Fruit fly (Drosophila melanogaster) whole organism, embryonic: Measurements from ENCODE around the gene CG42784.

Source experiments
- Bgb ChIP-seq: fragments of 200-800 bp; sonication (Bioruptor generic); IDR thresholded peaks from 2 replicates; pipeline ENCODE4 v1.3.6; 2022; ENCODE audit warnings: missing biosample characterization, missing genetic modification characterization; ENCODE audit not compliant: partially characterized antibody
- Blimp-1 ChIP-seq: fragments of 200-800 bp; sonication (Bioruptor generic); optimal IDR thresholded peaks from 3 replicates; lab custom pipeline; 2018; ENCODE audit warnings: missing biosample characterization, missing genetic modification characterization, mild to moderate bottlenecking, moderate library complexity, missing genetic modification reagents
- CG10209 ChIP-seq: fragments of 200-800 bp; sonication (Bioruptor generic); optimal IDR thresholded peaks from 3 replicates; lab custom pipeline; 2017; ENCODE audit warnings: missing biosample characterization, mild to moderate bottlenecking, missing genetic modification characterization, missing genetic modification reagents
- CG10431 ChIP-seq: fragments of 200-800 bp; sonication (Bioruptor generic); optimal IDR thresholded peaks from 3 replicates; lab custom pipeline; 2018; ENCODE audit warnings: missing biosample characterization, mild to moderate bottlenecking, missing genetic modification characterization
- CG10959 ChIP-seq: fragments of 200-800 bp; sonication (Bioruptor generic); IDR thresholded peaks from 2 replicates; pipeline ENCODE4 v1.3.6; 2022; ENCODE audit warnings: missing biosample characterization, missing genetic modification characterization
- CG11398 ChIP-seq: fragments of 200-800 bp; sonication (Bioruptor generic); optimal IDR thresholded peaks from 2 replicates; lab custom pipeline; 2016; ENCODE audit warnings: missing biosample characterization, missing genetic modification characterization
- CG12236 ChIP-seq: fragments of 200-800 bp; sonication (Bioruptor generic); optimal IDR thresholded peaks from 2 replicates; lab custom pipeline; 2016; ENCODE audit warnings: missing biosample characterization, missing genetic modification characterization
- CG12299 ChIP-seq: fragments of 200-800 bp; sonication (Bioruptor generic); optimal IDR thresholded peaks from 2 replicates; lab custom pipeline; 2018; ENCODE audit warnings: missing biosample characterization, mild to moderate bottlenecking, missing genetic modification characterization
- CG1233 ChIP-seq: fragments of 200-800 bp; sonication (Bioruptor generic); optimal IDR thresholded peaks from 4 replicates; lab custom pipeline; 2018; ENCODE audit warnings: missing biosample characterization, mild to moderate bottlenecking, missing genetic modification characterization
- CG13624 ChIP-seq: fragments of 200-800 bp; sonication (Bioruptor generic); optimal IDR thresholded peaks from 2 replicates; lab custom pipeline; 2016; ENCODE audit warnings: missing biosample characterization, missing genetic modification characterization
- CG14014 ChIP-seq: fragments of 200-800 bp; sonication (Bioruptor generic); IDR thresholded peaks from 2 replicates; pipeline ENCODE4 v1.3.6; 2022; ENCODE audit warnings: missing biosample characterization, missing genetic modification characterization
- CG15073 ChIP-seq: fragments of 200-800 bp; sonication (Bioruptor generic); optimal IDR thresholded peaks from 2 replicates; lab custom pipeline; 2016; ENCODE audit warnings: missing biosample characterization, missing genetic modification characterization
- CG15269 ChIP-seq: fragments of 200-800 bp; sonication (Bioruptor generic); optimal IDR thresholded peaks from 2 replicates; lab custom pipeline; 2018; ENCODE audit warnings: missing biosample characterization, mild to moderate bottlenecking, missing genetic modification characterization, moderate library complexity
- CG15696 ChIP-seq: fragments of 200-800 bp; sonication (Bioruptor generic); optimal IDR thresholded peaks from 2 replicates; lab custom pipeline; 2019; ENCODE audit warnings: missing biosample characterization, mild to moderate bottlenecking, missing genetic modification characterization, moderate library complexity
- CG1603 ChIP-seq: fragments of 200-800 bp; sonication (Bioruptor generic); optimal IDR thresholded peaks from 2 replicates; lab custom pipeline; 2019; ENCODE audit warnings: missing biosample characterization, mild to moderate bottlenecking, missing genetic modification characterization, moderate library complexity
- CG17186 ChIP-seq: fragments of 200-800 bp; sonication (Bioruptor generic); optimal IDR thresholded peaks from 3 replicates; lab custom pipeline; 2017; ENCODE audit warnings: missing biosample characterization, missing genetic modification reagents, missing genetic modification characterization
- CG2129 ChIP-seq: fragments of 200-800 bp; sonication (Bioruptor generic); IDR thresholded peaks from 2 replicates; pipeline ENCODE4 v1.3.6; 2022; ENCODE audit warnings: missing biosample characterization, missing genetic modification characterization; ENCODE audit not compliant: partially characterized antibody
- CG31441 ChIP-seq: fragments of 200-800 bp; sonication (Bioruptor generic); IDR thresholded peaks from 2 replicates; pipeline ENCODE4 v1.3.6; 2022; ENCODE audit warnings: missing biosample characterization, missing genetic modification characterization
- CG34376 ChIP-seq: fragments of 200-800 bp; sonication (Bioruptor generic); optimal IDR thresholded peaks from 2 replicates; lab custom pipeline; 2018; ENCODE audit warnings: missing biosample characterization, mild to moderate bottlenecking, missing genetic modification characterization
- CG3995 ChIP-seq: fragments of 200-800 bp; sonication (Bioruptor generic); optimal IDR thresholded peaks from 3 replicates; lab custom pipeline; 2016; ENCODE audit warnings: missing biosample characterization, missing genetic modification characterization
- CG6791 ChIP-seq: fragments of 200-800 bp; sonication (Bioruptor generic); IDR thresholded peaks from 3 replicates; pipeline ENCODE4 v1.3.6; 2022; ENCODE audit warnings: missing biosample characterization, missing genetic modification characterization; ENCODE audit not compliant: partially characterized antibody
- CG7271 ChIP-seq: fragments of 200-800 bp; sonication (Bioruptor generic); optimal IDR thresholded peaks from 2 replicates; lab custom pipeline; 2018; ENCODE audit warnings: missing biosample characterization, mild to moderate bottlenecking, missing genetic modification characterization, moderate library complexity
- CG7786 ChIP-seq: fragments of 200-800 bp; sonication (Bioruptor generic); optimal IDR thresholded peaks from 2 replicates; lab custom pipeline; 2016; ENCODE audit warnings: missing biosample characterization, missing genetic modification characterization
- CG7928 ChIP-seq: fragments of 200-800 bp; sonication (Bioruptor generic); optimal IDR thresholded peaks from 2 replicates; lab custom pipeline; 2017; ENCODE audit warnings: missing biosample characterization, mild to moderate bottlenecking, missing genetic modification characterization
- CG7963 ChIP-seq: fragments of 200-800 bp; sonication (Bioruptor generic); IDR thresholded peaks from 3 replicates; pipeline ENCODE4 v1.3.6; 2022; ENCODE audit warnings: missing biosample characterization, missing genetic modification characterization; ENCODE audit not compliant: partially characterized antibody
- CG9797 ChIP-seq: fragments of 200-800 bp; sonication (Bioruptor generic); optimal IDR thresholded peaks from 3 replicates; lab custom pipeline; 2018; ENCODE audit warnings: missing biosample characterization, mild to moderate bottlenecking, missing genetic modification characterization
- CG9817 ChIP-seq: fragments of 200-800 bp; sonication (Bioruptor generic); optimal IDR thresholded peaks from 2 replicates; lab custom pipeline; 2018; ENCODE audit warnings: missing biosample characterization, mild to moderate bottlenecking, missing genetic modification characterization, moderate library complexity
- Dref ChIP-seq: fragments of 200-800 bp; sonication (Bioruptor generic); IDR thresholded peaks from 2 replicates; pipeline ENCODE4 v1.3.6; 2022; ENCODE audit warnings: missing biosample characterization, missing genetic modification characterization
- E2f1 ChIP-seq: fragments of 200-800 bp; sonication (Bioruptor generic); IDR thresholded peaks from 2 replicates; pipeline ENCODE4 v1.3.6; 2022; ENCODE audit warnings: missing biosample characterization, missing genetic modification characterization
- Jarid2 ChIP-seq: fragments of 200-800 bp; sonication (Bioruptor generic); optimal IDR thresholded peaks from 3 replicates; lab custom pipeline; 2017; ENCODE audit warnings: mild to moderate bottlenecking, missing biosample characterization, missing genetic modification reagents, missing genetic modification characterization
- Lim3 ChIP-seq: fragments of 200-800 bp; sonication (Bioruptor generic); IDR thresholded peaks from 2 replicates; pipeline ENCODE4 v1.3.6; 2022; ENCODE audit warnings: missing biosample characterization, missing genetic modification characterization
- MBD-R2 ChIP-seq: fragments of 200-800 bp; sonication (Bioruptor generic); IDR thresholded peaks from 2 replicates; pipeline ENCODE4 v1.3.6; 2022; ENCODE audit warnings: missing biosample characterization, missing genetic modification characterization
- Opbp ChIP-seq: fragments of 200-800 bp; sonication (Bioruptor generic); IDR thresholded peaks from 3 replicates; pipeline ENCODE4 v1.3.6; 2022; ENCODE audit warnings: missing biosample characterization, missing genetic modification characterization; ENCODE audit not compliant: partially characterized antibody
- Ptx1 ChIP-seq: fragments of 200-800 bp; sonication (Bioruptor generic); IDR thresholded peaks from 2 replicates; pipeline ENCODE4 v1.3.6; 2022; ENCODE audit warnings: missing biosample characterization, missing genetic modification characterization
- Sin3A ChIP-seq: fragments of >200 bp; optimal IDR thresholded peaks from 2 replicates; lab custom pipeline; 2018
- TFAM ChIP-seq: fragments of 200-800 bp; sonication (Bioruptor generic); optimal IDR thresholded peaks from 2 replicates; lab custom pipeline; 2017; ENCODE audit warnings: missing biosample characterization, missing genetic modification characterization, inconsistent platforms
- abd-A ChIP-seq: fragments of 200-800 bp; sonication (Bioruptor generic); optimal IDR thresholded peaks from 3 replicates; lab custom pipeline; 2019; ENCODE audit warnings: missing biosample characterization, mild to moderate bottlenecking, missing genetic modification characterization, moderate library complexity
- bowl ChIP-seq: fragments of 200-800 bp; sonication (Bioruptor generic); IDR thresholded peaks from 2 replicates; pipeline ENCODE4 v1.3.6; 2022; ENCODE audit warnings: missing biosample characterization, missing genetic modification characterization
- chinmo ChIP-seq: fragments of 200-800 bp; sonication (Bioruptor generic); IDR thresholded peaks from 4 replicates; pipeline ENCODE4 v1.3.6; 2022; ENCODE audit warnings: missing biosample characterization, missing genetic modification characterization; ENCODE audit not compliant: partially characterized antibody
- dmrt99B ChIP-seq: fragments of 200-800 bp; sonication (Bioruptor generic); optimal IDR thresholded peaks from 2 replicates; lab custom pipeline; 2018; ENCODE audit warnings: missing biosample characterization, mild to moderate bottlenecking, missing genetic modification characterization, moderate library complexity
- gce ChIP-seq: fragments of 200-800 bp; sonication (Bioruptor generic); IDR thresholded peaks from 3 replicates; pipeline ENCODE4 v1.3.6; 2022; ENCODE audit warnings: missing biosample characterization, missing genetic modification characterization
- kni ChIP-seq: fragments of 200-800 bp; sonication (Bioruptor generic); optimal IDR thresholded peaks from 3 replicates; lab custom pipeline; 2017; ENCODE audit warnings: mild to moderate bottlenecking, missing biosample characterization, missing genetic modification reagents, missing genetic modification characterization
- lola ChIP-seq, 3 experiments: fragments of >200 bp in 2 of 3; fragments of 200-800 bp in 1 of 3; sonication (Bioruptor generic) in 1 of 3; optimal IDR thresholded peaks; 2 replicates each; lab custom pipeline; 2017 to 2019; ENCODE audit warnings: missing biosample characterization in 3 of 3, missing genetic modification characterization in 3 of 3, mild to moderate bottlenecking in 1 of 3, moderate library complexity in 1 of 3
- nerfin-2 ChIP-seq: fragments of 200-800 bp; sonication (Bioruptor generic); IDR thresholded peaks from 2 replicates; pipeline ENCODE4 v1.3.6; 2022; ENCODE audit warnings: missing biosample characterization, missing genetic modification characterization; ENCODE audit not compliant: partially characterized antibody
- prd ChIP-seq, 3 experiments: fragments of >200 bp in 2 of 3; fragments of 200-800 bp in 1 of 3; sonication (Bioruptor generic) in 1 of 3; optimal IDR thresholded peaks in 2 of 3; IDR thresholded peaks in 1 of 3; 2 replicates in 2 of 3; 3 replicates in 1 of 3; pipeline versions ENCODE4 v1.3.6 to Lab custom; 2017 to 2022; ENCODE audit warnings: missing biosample characterization in 1 of 3, missing genetic modification characterization in 1 of 3
- seq ChIP-seq: fragments of 200-800 bp; sonication (Bioruptor generic); IDR thresholded peaks from 2 replicates; pipeline ENCODE4 v1.3.6; 2022; ENCODE audit warnings: missing biosample characterization, missing genetic modification characterization
- unc-4 ChIP-seq: fragments of 200-800 bp; sonication (Bioruptor generic); IDR thresholded peaks from 2 replicates; pipeline ENCODE4 v1.3.6; 2022; ENCODE audit warnings: missing biosample characterization, missing genetic modification characterization; ENCODE audit not compliant: partially characterized antibody
- zen ChIP-seq: fragments of 200-800 bp; sonication (Bioruptor generic); optimal IDR thresholded peaks from 3 replicates; lab custom pipeline; 2018; ENCODE audit warnings: missing biosample characterization, mild to moderate bottlenecking, missing genetic modification characterization, moderate library complexity

The CG42784 gene

dm6 chr2L:13398614-13399161 is 16.5 kb upstream of the CG42784 start, which contains the start of the genes CG10859 and CG7110 (continued):
- TF ChIP-seq Ptx1 (GFP tag; lab: Robert Waterston, UW) (no peak), nerfin-2 (GFP tag; lab: Robert Waterston, UW) (no peak), CG10209 (GFP tag; lab: Kevin White, UChicago) (peak; percentile 41), CG9817 (tag; lab: Kevin White, UChicago) (peak; percentile 24), CG7963 (no peak), CG7271 (tag; lab: Kevin White, UChicago) (peak; percentile 46), prd (optimal IDR thresholded peaks at IDR 0.05; lab: Kevin White, UChicago) (no peak), prd (GFP tag; IDR thresholded peaks at IDR 0.05; lab: Robert Waterston, UW) (no peak), CG14014 (GFP tag; lab: Robert Waterston, UW) (peak; percentile 26; the same call in 1 of the 2 replicates), CG10959 (GFP tag; lab: Robert Waterston, UW) (no peak), chinmo (no peak), CG10431 (GFP tag; lab: Kevin White, UChicago) (peak; percentile 5), Jarid2 (GFP tag; lab: Kevin White, UChicago) (peak; percentile 16), CG13624 (GFP tag; lab: Kevin White, UChicago) (peak; percentile 7), CG15269 (peak; percentile 33), bowl (GFP tag; lab: Robert Waterston, UW) (no peak), CG7928 (GFP tag; lab: Kevin White, UChicago) (no peak), CG12299 (tag; lab: Kevin White, UChicago) (peak; percentile 45), Opbp (GFP tag; lab: Robert Waterston, UW) (no peak), CG15073 (GFP tag; lab: Kevin White, UChicago) (no peak), CG1233 (GFP tag; lab: Kevin White, UChicago) (peak; percentile 56), CG1603 (tag; lab: Kevin White, UChicago) (peak; percentile 81), dmrt99B (peak; percentile 38), CG31441 (GFP tag; lab: Robert Waterston, UW) (peak; percentile 55; the same call in 1 of the 2 replicates), seq (GFP tag; lab: Robert Waterston, UW) (no peak), CG17186 (GFP tag; lab: Kevin White, UChicago) (peak; percentile 99), abd-A (tag; lab: Kevin White, UChicago) (no peak), Bgb (peak; percentile 29; the same call in 1 of the 2 replicates), MBD-R2 (peak; percentile 48; the same call in 1 of the 2 replicates), CG3995 (GFP tag; lab: Kevin White, UChicago) (peak; percentile 13), Blimp-1 (GFP tag; lab: Kevin White, UChicago) (no peak), gce (GFP tag; lab: Robert Waterston, UW) (no peak), CG2129 (no peak), E2f1 (GFP tag; lab: Robert Waterston, UW) (no peak), Dref (GFP tag; lab: Robert Waterston, UW) (no peak), CG34376 (GFP tag; lab: Kevin White, UChicago) (peak; percentile 56), CG11398 (GFP tag; lab: Kevin White, UChicago) (no peak), unc-4 (GFP tag; lab: Robert Waterston, UW) (no peak), CG12236 (GFP tag; lab: Kevin White, UChicago) (no peak), zen (tag; lab: Kevin White, UChicago) (peak; percentile 39), CG15696 (tag; lab: Kevin White, UChicago) (no peak), CG6791 (GFP tag; lab: Robert Waterston, UW) (no peak), kni (GFP tag; lab: Kevin White, UChicago) (no peak), Lim3 (GFP tag; lab: Robert Waterston, UW) (no peak), CG7786 (GFP tag; lab: Kevin White, UChicago) (no peak), CG9797 (GFP tag; lab: Kevin White, UChicago) (peak; percentile 77), lola (GFP tag; optimal IDR thresholded peaks at IDR 0.05; lab: Kevin White, UChicago) (no peak), Sin3A (lab: Kevin White, UChicago) (no peak), TFAM (no peak)
